Worm (Caenorhabditis elegans) whole organism, L4 larva: Measurements from ENCODE around the gene C16C8.19.

Experiments used
- unc-130 ChIP-seq: sonication (generic microtip); optimal IDR thresholded peaks from 2 replicates; lab custom pipeline; 2016; ENCODE audit warnings: missing genetic modification reagents, missing genetic modification characterization, missing compliant biosample characterization
- unc-62 ChIP-seq, 3 experiments: fragments of 150-350 bp in 1 of 3; sonication (generic microtip); optimal IDR thresholded peaks in 2 of 3; peaks in 1 of 3; 1 replicate in 1 of 3; 2 replicates in 2 of 3; lab custom pipeline; 2014 to 2017; ENCODE audit warnings: missing biosample characterization in 3 of 3, missing genetic modification characterization in 3 of 3, missing genetic modification reagents in 3 of 3, missing genotype in 1 of 3

DNA sequence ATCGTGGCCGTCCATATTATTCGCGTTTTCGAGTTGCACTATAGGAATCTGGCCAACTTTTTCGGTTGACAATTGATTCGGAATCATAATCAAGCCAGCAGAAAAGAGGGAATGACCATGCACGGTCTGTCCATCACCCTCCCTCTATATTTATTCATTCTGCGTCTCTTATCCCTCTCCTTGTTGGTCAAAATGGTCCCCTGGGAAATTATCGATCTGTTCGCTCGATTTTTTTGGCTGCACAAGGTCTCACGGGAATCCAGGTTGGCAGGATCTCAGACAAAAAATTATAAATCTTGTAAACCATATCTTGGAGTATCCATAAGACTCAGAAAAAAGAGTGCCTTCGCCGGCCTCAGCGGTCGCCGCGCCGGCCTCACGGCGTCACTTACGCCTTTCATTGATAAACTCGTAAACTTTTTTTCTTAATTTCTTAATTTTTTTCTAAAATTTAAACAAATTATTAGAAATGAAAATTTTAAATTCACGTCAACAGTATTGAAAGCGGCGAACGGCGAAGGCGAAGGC is 43.8 kb upstream of the C16C8.19 start, which contains the start of the genes F18A12.7 and F18A12.2:
- no peak for TF ChIP-seq unc-62 (GFP tag; optimal IDR thresholded peaks at IDR 0.05 in 1 of 2; lab: Kevin White, UChicago)
- TF ChIP-seq unc-62 (tag; optimal IDR thresholded peaks at IDR 0.05; lab: Kevin White, UChicago) = no peak
- TF ChIP-seq unc-130 (GFP tag; lab: Kevin White, UChicago) = no peak
